Worm (Caenorhabditis elegans): ENCODE data around the gene faah-1.

DNA sequence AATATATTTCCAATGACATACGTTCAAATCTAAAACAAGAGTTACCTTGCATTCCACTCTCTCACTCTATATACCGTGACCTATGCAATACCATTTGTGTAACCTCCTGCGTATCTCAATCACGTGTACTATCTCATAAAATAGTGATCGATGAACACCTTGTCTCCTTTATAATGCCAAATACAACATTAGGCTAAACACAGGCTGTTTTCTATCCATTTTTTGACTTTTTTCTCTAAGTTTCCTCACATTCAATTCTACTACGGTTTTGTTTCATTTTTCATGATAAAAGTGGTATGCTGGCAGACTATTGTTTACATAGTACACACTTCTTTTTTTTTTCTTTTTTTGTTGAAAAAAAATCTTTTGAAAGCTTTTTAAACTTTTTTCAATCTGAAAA is 12.9 kb upstream of the faah-1 start:
- TF ChIP-seq ama-1 (optimal IDR thresholded peaks at IDR 0.05) (no peak), fax-1 (tag; optimal IDR thresholded peaks at IDR 0.05) (no peak), ceh-31 (tag; optimal IDR thresholded peaks at IDR 0.05) (no peak), C08G9.2 (tag; optimal IDR thresholded peaks at IDR 0.05) (no peak), tbx-2 (tag; optimal IDR thresholded peaks at IDR 0.05) (no peak), elt-2 (tag; optimal IDR thresholded peaks at IDR 0.05) (no peak), ceh-9 (tag; optimal IDR thresholded peaks at IDR 0.05) (no peak), nhr-11 (tag; optimal IDR thresholded peaks at IDR 0.05) (no peak), pha-4 (tag; optimal IDR thresholded peaks at IDR 0.05) (no peak)
